Fruit fly (Drosophila melanogaster) Kc167 (cell line): Measurements from ENCODE around the gene CG13043.

ENCODE experiments used
- Myc ChIP-seq: fragments of >200 bp; optimal IDR thresholded peaks from 2 replicates; lab custom pipeline; 2017; ENCODE audit warnings: missing external identifiers
- h ChIP-seq: fragments of >200 bp; optimal IDR thresholded peaks from 3 replicates; lab custom pipeline; 2018; ENCODE audit warnings: missing external identifiers
- insv ChIP-seq: fragments of >200 bp; optimal IDR thresholded peaks from 3 replicates; lab custom pipeline; 2018; ENCODE audit warnings: missing external identifiers
- psq ChIP-seq: fragments of >200 bp; optimal IDR thresholded peaks from 2 replicates; lab custom pipeline; 2017; ENCODE audit warnings: missing external identifiers
- ttk ChIP-seq: sonication (Bioruptor generic); optimal IDR thresholded peaks from 2 replicates; lab custom pipeline; 2017; ENCODE audit warnings: missing external identifiers

dm6 chr3L:16288322-16288721, 17.3 kb downstream of the CG13043 start, which contains the start of gene CG13046:
- TF ChIP-seq insv (lab: Kevin White, UChicago), result no peak
- no peak for TF ChIP-seq h (lab: Kevin White, UChicago)
- no peak for TF ChIP-seq Myc
- TF ChIP-seq psq (lab: Kevin White, UChicago), result no peak
- no peak for TF ChIP-seq ttk (lab: Kevin White, UChicago)
